Worm (Caenorhabditis elegans) whole organism, late embryonic: ENCODE data around the gene nhr-17.

Experiments used
- ama-1 ChIP-seq: fragments of 150-350 bp; optimal IDR thresholded peaks from 2 replicates; lab custom pipeline; 2014
- ceh-2 ChIP-seq: sonication (generic microtip); optimal IDR thresholded peaks from 2 replicates; lab custom pipeline; 2016; ENCODE audit warnings: missing genotype, missing genetic modification characterization, missing compliant biosample characterization
- dve-1 ChIP-seq: sonication (generic microtip); optimal IDR thresholded peaks from 2 replicates; lab custom pipeline; 2017; ENCODE audit warnings: antibody characterized with exemption, mild to moderate bottlenecking, missing genetic modification characterization, missing compliant biosample characterization
- gmeb-2 ChIP-seq: sonication (generic microtip); optimal IDR thresholded peaks from 2 replicates; lab custom pipeline; 2016; ENCODE audit warnings: missing genetic modification characterization, inconsistent platforms, missing compliant biosample characterization
- hlh-13 ChIP-seq: fragments of 200-800 bp; sonication (Bioruptor generic); optimal IDR thresholded peaks from 2 replicates; lab custom pipeline; 2018; ENCODE audit warnings: mild to moderate bottlenecking, missing genetic modification characterization, missing compliant biosample characterization
- lin-11 ChIP-seq: fragments of 200-800 bp; sonication (Bioruptor generic); optimal IDR thresholded peaks from 2 replicates; lab custom pipeline; 2018; ENCODE audit warnings: mild to moderate bottlenecking, missing genetic modification characterization, missing compliant biosample characterization
- madf-2 ChIP-seq: sonication (generic microtip); optimal IDR thresholded peaks from 2 replicates; lab custom pipeline; 2017; ENCODE audit warnings: missing genetic modification characterization, missing compliant biosample characterization
- nfya-1 ChIP-seq: sonication (generic microtip); optimal IDR thresholded peaks from 2 replicates; lab custom pipeline; 2017; ENCODE audit warnings: missing genetic modification characterization, mild to moderate bottlenecking, missing compliant biosample characterization, antibody characterized with exemption, moderate library complexity
- nhr-11 ChIP-seq: fragments of 150-350 bp; optimal IDR thresholded peaks from 2 replicates; lab custom pipeline; 2014; ENCODE audit warnings: missing biosample characterization, missing genetic modification characterization
- pha-4 ChIP-seq: fragments of 150-350 bp; optimal IDR thresholded peaks from 2 replicates; lab custom pipeline; 2018; ENCODE audit warnings: missing biosample characterization, missing genetic modification reagents, missing genetic modification characterization
- rnt-1 ChIP-seq: sonication (generic microtip); optimal IDR thresholded peaks from 2 replicates; lab custom pipeline; 2016; ENCODE audit warnings: missing genetic modification characterization, missing compliant biosample characterization
- tbx-2 ChIP-seq: sonication (generic microtip); optimal IDR thresholded peaks from 2 replicates; lab custom pipeline; 2016; ENCODE audit warnings: missing genetic modification characterization, missing compliant biosample characterization
- tbx-7 ChIP-seq: sonication (generic microtip); optimal IDR thresholded peaks from 2 replicates; lab custom pipeline; 2016; ENCODE audit warnings: missing genotype, missing genetic modification characterization, missing compliant biosample characterization
- unc-86 ChIP-seq: sonication (generic microtip); optimal IDR thresholded peaks from 2 replicates; lab custom pipeline; 2016; ENCODE audit warnings: missing genetic modification characterization, missing compliant biosample characterization

- TF ChIP-seq tbx-7 (tag; lab: Kevin White, UChicago) (no peak), nhr-11 (tag; lab: Kevin White, UChicago) (no peak), unc-86 (tag; lab: Kevin White, UChicago) (no peak), ama-1 (no peak), nfya-1 (tag; lab: Kevin White, UChicago) (no peak), ceh-2 (tag; lab: Kevin White, UChicago) (no peak), tbx-2 (no peak), lin-11 (no peak), rnt-1 (tag; lab: Kevin White, UChicago) (no peak), gmeb-2 (no peak), madf-2 (tag; lab: Kevin White, UChicago) (no peak), pha-4 (tag; lab: Kevin White, UChicago) (no peak), dve-1 (tag; lab: Kevin White, UChicago) (no peak), hlh-13 (no peak)
These were observed 24.7 kb downstream of the nhr-17 start for ce11 chrX:12642952-12643351.
